Fruit fly (Drosophila melanogaster) whole organism, prepupa: ENCODE measurements around the gene Trf.

ENCODE experiments used
- CG10631 ChIP-seq: fragments of 200-800 bp; sonication (Bioruptor generic); optimal IDR thresholded peaks from 2 replicates; lab custom pipeline; 2016; ENCODE audit warnings: missing biosample characterization, missing genetic modification characterization
- CG10669 ChIP-seq: fragments of 200-800 bp; sonication (Bioruptor generic); optimal IDR thresholded peaks from 3 replicates; lab custom pipeline; 2018; ENCODE audit warnings: missing biosample characterization, mild to moderate bottlenecking, missing genetic modification characterization, moderate library complexity
- CG11294 ChIP-seq: fragments of 200-800 bp; sonication (Bioruptor generic); IDR thresholded peaks from 2 replicates; pipeline ENCODE4 v1.3.6; 2022; ENCODE audit warnings: missing biosample characterization, missing genetic modification characterization
- CG11762 ChIP-seq: fragments of 200-800 bp; sonication (Bioruptor generic); optimal IDR thresholded peaks from 3 replicates; lab custom pipeline; 2016; ENCODE audit warnings: missing biosample characterization, missing genetic modification characterization; ENCODE audit not compliant: insufficient read depth
- CG11902 ChIP-seq: fragments of 200-800 bp; sonication (Bioruptor generic); optimal IDR thresholded peaks from 3 replicates; lab custom pipeline; 2016; ENCODE audit warnings: missing biosample characterization, missing genetic modification characterization
- CG15336 ChIP-seq: fragments of 200-800 bp; sonication (Bioruptor generic); IDR thresholded peaks from 2 replicates; pipeline ENCODE4 v1.3.6; 2022; ENCODE audit warnings: missing biosample characterization, missing genetic modification characterization
- CG16779 ChIP-seq: fragments of 200-800 bp; sonication (Bioruptor generic); optimal IDR thresholded peaks from 3 replicates; lab custom pipeline; 2017; ENCODE audit warnings: missing biosample characterization, mild to moderate bottlenecking, missing genetic modification characterization
- CG3032 ChIP-seq: fragments of 200-800 bp; optimal IDR thresholded peaks from 2 replicates; lab custom pipeline; 2019; ENCODE audit warnings: missing biosample characterization, mild to moderate bottlenecking, missing genetic modification characterization, moderate library complexity
- CG31627 ChIP-seq: fragments of 200-800 bp; sonication (Bioruptor generic); optimal IDR thresholded peaks from 3 replicates; lab custom pipeline; 2016; ENCODE audit warnings: missing biosample characterization, missing genetic modification characterization
- CG32006 ChIP-seq: fragments of 200-800 bp; sonication (Bioruptor generic); optimal IDR thresholded peaks from 3 replicates; lab custom pipeline; 2017; ENCODE audit warnings: missing biosample characterization, mild to moderate bottlenecking, missing genetic modification characterization
- CG34406 ChIP-seq: fragments of 200-800 bp; sonication (Bioruptor generic); optimal IDR thresholded peaks from 3 replicates; lab custom pipeline; 2016; ENCODE audit warnings: missing biosample characterization, missing genetic modification characterization
- CG3919 ChIP-seq: fragments of 200-800 bp; sonication (Bioruptor generic); optimal IDR thresholded peaks from 3 replicates; lab custom pipeline; 2016; ENCODE audit warnings: missing biosample characterization, missing genetic modification characterization
- CG4318 ChIP-seq: fragments of 200-800 bp; sonication (Bioruptor generic); optimal IDR thresholded peaks from 3 replicates; lab custom pipeline; 2017; ENCODE audit warnings: missing biosample characterization, mild to moderate bottlenecking, missing genetic modification characterization
- CG6163 ChIP-seq: fragments of 200-800 bp; sonication (Bioruptor generic); IDR thresholded peaks from 3 replicates; pipeline ENCODE4 v1.3.6; 2022; ENCODE audit warnings: missing biosample characterization, missing genetic modification characterization
- CG6276 ChIP-seq: fragments of 200-800 bp; sonication (Bioruptor generic); optimal IDR thresholded peaks from 2 replicates; lab custom pipeline; 2017; ENCODE audit warnings: missing biosample characterization, mild to moderate bottlenecking, missing genetic modification characterization
- CG6792 ChIP-seq: fragments of 200-800 bp; sonication (Bioruptor generic); optimal IDR thresholded peaks from 3 replicates; lab custom pipeline; 2016; ENCODE audit warnings: missing biosample characterization, missing genetic modification characterization
- CG6854 ChIP-seq: fragments of 200-800 bp; sonication (Bioruptor generic); optimal IDR thresholded peaks from 2 replicates; lab custom pipeline; 2017; ENCODE audit warnings: missing biosample characterization, mild to moderate bottlenecking, missing genetic modification characterization
- CG7368 ChIP-seq: fragments of 200-800 bp; sonication (Bioruptor generic); optimal IDR thresholded peaks from 3 replicates; lab custom pipeline; 2016; ENCODE audit warnings: missing biosample characterization, missing genetic modification characterization
- CG8119 ChIP-seq: fragments of 200-800 bp; sonication (Bioruptor generic); IDR thresholded peaks from 3 replicates; pipeline ENCODE4 v1.3.6; 2022; ENCODE audit warnings: missing biosample characterization, missing genetic modification characterization
- CG8632 ChIP-seq: fragments of 200-800 bp; sonication (Bioruptor generic); optimal IDR thresholded peaks from 3 replicates; lab custom pipeline; 2016; ENCODE audit warnings: missing biosample characterization, missing genetic modification characterization
- CG9139 ChIP-seq: fragments of 200-800 bp; sonication (Bioruptor generic); optimal IDR thresholded peaks from 3 replicates; lab custom pipeline; 2017; ENCODE audit warnings: missing biosample characterization, mild to moderate bottlenecking, missing genetic modification characterization
- Eip75B ChIP-seq: fragments of 200-800 bp; sonication (Bioruptor generic); optimal IDR thresholded peaks from 3 replicates; lab custom pipeline; 2016; ENCODE audit warnings: missing biosample characterization, missing genetic modification characterization
- Eip78C ChIP-seq: fragments of 200-800 bp; sonication (Bioruptor generic); peaks from one replicate; lab custom pipeline; 2016; ENCODE audit warnings: missing biosample characterization, missing genetic modification characterization
- Eip93F ChIP-seq: fragments of 200-800 bp; sonication (Bioruptor generic); optimal IDR thresholded peaks from 2 replicates; lab custom pipeline; 2016; ENCODE audit warnings: missing biosample characterization, mild to moderate bottlenecking, missing genetic modification characterization
- Ets21C ChIP-seq: fragments of 200-800 bp; sonication (Bioruptor generic); optimal IDR thresholded peaks from 3 replicates; lab custom pipeline; 2016; ENCODE audit warnings: missing biosample characterization, missing genetic modification characterization
- Gug ChIP-seq: fragments of 200-800 bp; sonication (Bioruptor generic); IDR thresholded peaks from 2 replicates; pipeline ENCODE4 v1.3.6; 2022; ENCODE audit warnings: missing biosample characterization, missing genetic modification characterization
- Hr4 ChIP-seq: fragments of 200-800 bp; sonication (Bioruptor generic); optimal IDR thresholded peaks from 3 replicates; lab custom pipeline; 2016; ENCODE audit warnings: missing biosample characterization, missing genetic modification characterization
- Lpt ChIP-seq: fragments of 200-800 bp; sonication (Bioruptor generic); optimal IDR thresholded peaks from 3 replicates; lab custom pipeline; 2016; ENCODE audit warnings: missing biosample characterization, missing genetic modification characterization
- OdsH ChIP-seq: fragments of 200-800 bp; sonication (Bioruptor generic); optimal IDR thresholded peaks from 3 replicates; lab custom pipeline; 2016; ENCODE audit warnings: missing biosample characterization, missing genetic modification characterization
- Smox ChIP-seq: fragments of 200-800 bp; sonication (Bioruptor generic); optimal IDR thresholded peaks from 3 replicates; lab custom pipeline; 2016; ENCODE audit warnings: missing biosample characterization, missing genetic modification characterization
- Sox14 ChIP-seq: fragments of 200-800 bp; sonication (Bioruptor generic); optimal IDR thresholded peaks from 3 replicates; lab custom pipeline; 2016; ENCODE audit warnings: missing biosample characterization, missing genetic modification characterization
- Sox15 ChIP-seq: fragments of 200-800 bp; sonication (Bioruptor generic); optimal IDR thresholded peaks from 3 replicates; lab custom pipeline; 2016; ENCODE audit warnings: missing biosample characterization, missing genetic modification characterization
- achi ChIP-seq: fragments of 200-800 bp; sonication (Bioruptor generic); optimal IDR thresholded peaks from 3 replicates; lab custom pipeline; 2016; ENCODE audit warnings: missing biosample characterization, missing genetic modification characterization
- cyc ChIP-seq: fragments of 200-800 bp; sonication (Bioruptor generic); optimal IDR thresholded peaks from 3 replicates; lab custom pipeline; 2016; ENCODE audit warnings: missing biosample characterization, missing genetic modification characterization
- dsx ChIP-seq: fragments of 200-800 bp; optimal IDR thresholded peaks from 3 replicates; lab custom pipeline; 2019; ENCODE audit warnings: missing biosample characterization, mild to moderate bottlenecking, missing genetic modification characterization, moderate library complexity; ENCODE audit not compliant: poor library complexity, severe bottlenecking
- eg ChIP-seq: fragments of 200-800 bp; sonication (Bioruptor generic); IDR thresholded peaks from 3 replicates; pipeline ENCODE4 v1.3.6; 2022; ENCODE audit warnings: missing biosample characterization, missing genetic modification characterization
- esn ChIP-seq: fragments of 200-800 bp; sonication (Bioruptor generic); optimal IDR thresholded peaks from 2 replicates; lab custom pipeline; 2016; ENCODE audit warnings: missing biosample characterization, mild to moderate bottlenecking, missing genetic modification characterization, moderate library complexity
- fd59A ChIP-seq: fragments of 200-800 bp; sonication (Bioruptor generic); optimal IDR thresholded peaks from 2 replicates; lab custom pipeline; 2017; ENCODE audit warnings: missing biosample characterization, mild to moderate bottlenecking, missing genetic modification characterization, missing genetic modification reagents
- fd85E ChIP-seq: fragments of 200-800 bp; sonication (Bioruptor generic); optimal IDR thresholded peaks from 3 replicates; lab custom pipeline; 2016; ENCODE audit warnings: missing biosample characterization, missing genetic modification characterization
- lz ChIP-seq: fragments of 200-800 bp; sonication (Bioruptor generic); optimal IDR thresholded peaks from 3 replicates; lab custom pipeline; 2016; ENCODE audit warnings: missing biosample characterization, missing genetic modification characterization
- net ChIP-seq: fragments of 200-800 bp; sonication (Bioruptor generic); optimal IDR thresholded peaks from 3 replicates; lab custom pipeline; 2016; ENCODE audit warnings: missing biosample characterization, missing genetic modification characterization
- pdm3 ChIP-seq: fragments of 200-800 bp; sonication (Bioruptor generic); optimal IDR thresholded peaks from 3 replicates; lab custom pipeline; 2016; ENCODE audit warnings: missing biosample characterization, missing genetic modification characterization
- svp ChIP-seq: fragments of 200-800 bp; sonication (Bioruptor generic); peaks from one replicate; lab custom pipeline; 2016; ENCODE audit warnings: missing biosample characterization, missing genetic modification characterization
- topi ChIP-seq: fragments of 200-800 bp; sonication (Bioruptor generic); optimal IDR thresholded peaks from 3 replicates; lab custom pipeline; 2016; ENCODE audit warnings: missing biosample characterization, missing genetic modification characterization
- vri ChIP-seq: fragments of 200-800 bp; sonication (Bioruptor generic); optimal IDR thresholded peaks from 3 replicates; lab custom pipeline; 2016; ENCODE audit warnings: missing biosample characterization, mild to moderate bottlenecking, missing genetic modification characterization

Trf gene

DNA sequence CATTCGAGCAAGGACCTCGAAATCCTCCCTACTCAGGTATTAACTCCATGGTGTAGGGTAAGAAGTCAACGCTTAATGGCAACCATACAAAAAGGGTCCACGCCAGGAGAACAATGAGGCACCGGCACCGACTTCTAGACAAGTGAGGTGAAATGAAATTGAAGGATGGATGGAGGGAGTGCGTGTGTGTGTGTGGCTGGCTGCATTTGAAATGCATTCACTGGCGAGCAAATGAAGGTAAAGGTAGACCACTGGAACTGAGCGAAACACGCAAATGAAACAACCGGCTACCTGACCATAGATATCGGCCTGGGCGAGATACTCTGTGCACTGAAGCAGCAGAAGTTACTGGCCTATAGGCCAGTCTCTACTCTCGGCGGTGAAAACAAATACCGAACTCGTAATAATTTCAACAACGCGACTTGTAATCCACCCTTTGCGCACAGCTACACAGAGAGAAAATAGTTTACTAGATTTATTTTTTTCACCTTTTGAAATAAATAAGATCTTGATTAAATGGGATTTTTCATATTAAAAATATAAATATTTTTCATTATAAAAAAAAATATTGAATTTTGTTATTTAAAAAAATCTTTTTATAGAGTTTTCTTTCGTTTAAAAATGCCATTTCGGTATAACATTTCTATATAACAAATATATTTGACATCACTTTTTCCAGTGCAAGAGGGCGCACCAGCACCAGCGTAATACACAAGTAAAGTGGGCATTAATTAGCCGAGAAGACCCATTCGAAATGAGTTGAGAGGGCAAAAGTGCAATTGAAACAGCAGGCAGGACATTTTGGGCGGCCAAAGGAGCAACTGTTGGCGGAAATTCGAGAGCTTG lies 9.2 kb downstream of the Trf start (continued):
- TF ChIP-seq CG16779 (tag; lab: Kevin White, UChicago) (no peak), fd59A (GFP tag; lab: Kevin White, UChicago) (peak; percentile 67), Gug (GFP tag; lab: Robert Waterston, UW) (no peak), Ets21C (GFP tag; lab: Kevin White, UChicago) (no peak), CG32006 (GFP tag; lab: Kevin White, UChicago) (peak; percentile 93), CG8119 (GFP tag; lab: Robert Waterston, UW) (peak; percentile 96), dsx (GFP tag; lab: Kevin White, UChicago) (no peak), lz (GFP tag; lab: Kevin White, UChicago) (peak; percentile 60), CG11762 (no peak), topi (GFP tag; lab: Kevin White, UChicago) (no peak), CG11294 (GFP tag; lab: Robert Waterston, UW) (no peak), CG3032 (tag; lab: Kevin White, UChicago) (peak; percentile 55), CG4318 (peak; percentile 71), CG34406 (GFP tag; lab: Kevin White, UChicago) (peak; percentile 83)

DNA sequence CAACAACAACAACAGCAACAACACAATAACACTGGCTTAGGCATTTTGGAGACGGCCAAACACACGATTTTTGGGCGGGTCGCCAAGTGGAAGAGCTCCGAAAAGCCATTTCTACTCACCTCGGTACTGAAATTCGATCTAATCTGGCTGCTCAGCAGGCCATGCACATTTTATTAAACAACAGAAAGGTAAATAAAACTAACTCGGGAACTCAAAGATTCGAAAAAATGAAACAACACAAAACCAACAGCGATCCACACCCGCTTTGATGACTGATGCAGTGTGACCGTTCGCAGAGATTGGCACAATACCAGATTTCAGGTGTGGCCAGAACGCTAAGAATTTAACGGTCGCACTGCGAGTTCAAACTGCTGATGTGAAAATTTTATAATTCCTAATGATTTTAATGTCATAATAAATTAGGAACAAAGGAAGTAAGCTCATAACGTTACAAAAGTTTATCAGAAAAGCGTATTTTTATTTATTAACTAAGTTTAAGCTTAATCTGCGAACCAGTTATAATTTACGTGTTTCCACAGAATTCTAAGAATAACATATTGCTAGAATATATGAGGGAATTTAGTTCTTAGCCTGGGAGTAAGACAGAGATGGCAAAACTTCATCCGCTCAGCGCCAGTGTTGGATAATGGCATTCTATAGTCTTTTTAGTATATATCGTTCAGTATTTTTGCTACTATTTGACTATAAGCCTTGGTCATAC lies 10.2 kb downstream of the Trf start, which contains the start of gene Mcr:
Gene Mcr (minus strand): TSS at position 291 of the 721 bp plus-strand sequence.
- TF ChIP-seq Eip93F (GFP tag; lab: Kevin White, UChicago) = no peak
- no peak for TF ChIP-seq CG11902 (GFP tag; lab: Kevin White, UChicago)
- TF ChIP-seq Lpt (GFP tag; lab: Kevin White, UChicago) = no peak
- no peak for TF ChIP-seq CG6792
- TF ChIP-seq net (GFP tag; lab: Kevin White, UChicago) = no peak
- TF ChIP-seq CG6163 (GFP tag; lab: Robert Waterston, UW) = peak; percentile 22; the same call in 1 of the 3 replicates
- peak; percentile 22 for TF ChIP-seq topi (GFP tag; lab: Kevin White, UChicago)
- TF ChIP-seq CG10669 (GFP tag; lab: Kevin White, UChicago) = no peak
- TF ChIP-seq CG10631 (GFP tag; lab: Kevin White, UChicago) = peak; percentile 36
- TF ChIP-seq Sox14 (GFP tag; lab: Kevin White, UChicago) = no peak
- no peak for TF ChIP-seq CG3919 (GFP tag; lab: Kevin White, UChicago)
- peak; percentile 20 for TF ChIP-seq pdm3 (GFP tag; lab: Kevin White, UChicago)
- no peak for TF ChIP-seq achi
- TF ChIP-seq Eip78C (GFP tag; lab: Kevin White, UChicago) = peak; percentile 56
- no peak for TF ChIP-seq Smox
- peak; percentile 41 for TF ChIP-seq CG6854 (GFP tag; lab: Kevin White, UChicago)
- TF ChIP-seq CG8632 (GFP tag; lab: Kevin White, UChicago) = no peak
- TF ChIP-seq CG4318 = no peak
- no peak for TF ChIP-seq Hr4 (GFP tag; lab: Kevin White, UChicago)
- TF ChIP-seq CG8119 (GFP tag; lab: Robert Waterston, UW) = no peak
- TF ChIP-seq CG6276 (GFP tag; lab: Kevin White, UChicago) = no peak
- TF ChIP-seq svp = no peak
- TF ChIP-seq Ets21C (GFP tag; lab: Kevin White, UChicago) = no peak
- TF ChIP-seq CG7368 (GFP tag; lab: Kevin White, UChicago) = no peak
- TF ChIP-seq Eip75B = peak; percentile 20
- TF ChIP-seq cyc = peak; percentile 10
- TF ChIP-seq eg (GFP tag; lab: Robert Waterston, UW) = no peak
- no peak for TF ChIP-seq esn (GFP tag; lab: Kevin White, UChicago)
- no peak for TF ChIP-seq OdsH (GFP tag; lab: Kevin White, UChicago)
- TF ChIP-seq fd85E = no peak
- peak; percentile 15 for TF ChIP-seq CG31627 (GFP tag; lab: Kevin White, UChicago)
- no peak for TF ChIP-seq Sox15
- no peak for TF ChIP-seq CG9139 (GFP tag; lab: Kevin White, UChicago)
- TF ChIP-seq vri (GFP tag; lab: Kevin White, UChicago) = no peak
- TF ChIP-seq fd59A (GFP tag; lab: Kevin White, UChicago) = no peak
- no peak for TF ChIP-seq CG15336
- TF ChIP-seq lz (GFP tag; lab: Kevin White, UChicago) = no peak
